Worm (Caenorhabditis elegans): ENCODE data around the gene apt-9.

Gene apt-9

ce11 chrX:11095480-11095879, 27.2 kb downstream of the apt-9 start (continued):
- peak; percentile 71 for TF ChIP-seq nhr-232 (tag; optimal IDR thresholded peaks at IDR 0.05)
- peak; percentile 59 for TF ChIP-seq F13H6.1 (tag; optimal IDR thresholded peaks at IDR 0.05)
- TF ChIP-seq ahr-1 (tag; optimal IDR thresholded peaks at IDR 0.05) = peak; percentile 29
- peak; percentile 77 for TF ChIP-seq unc-3 (GFP tag; conservative IDR thresholded peaks at IDR 0.05)
- TF ChIP-seq unc-3 (tag; optimal IDR thresholded peaks at IDR 0.05) = peak; percentile 55
- no peak for TF ChIP-seq ceh-22 (tag; optimal IDR thresholded peaks at IDR 0.05)
- peak; percentile 41 for TF ChIP-seq ceh-19 (GFP tag; optimal IDR thresholded peaks at IDR 0.05)
- TF ChIP-seq tbx-7 (tag; optimal IDR thresholded peaks at IDR 0.05) = peak; percentile 8
- TF ChIP-seq pag-3 (tag; optimal IDR thresholded peaks at IDR 0.05; ENCODE audit: borderline replicate concordance) = no peak
- peak; percentile 68 for TF ChIP-seq ceh-2 (tag; optimal IDR thresholded peaks at IDR 0.05)
- peak; percentile 71 for TF ChIP-seq madf-2 (tag; optimal IDR thresholded peaks at IDR 0.05)
- TF ChIP-seq unc-86 (tag; optimal IDR thresholded peaks at IDR 0.05) = peak; percentile 74
- peak; percentile 64 for TF ChIP-seq C08G9.2 (tag; optimal IDR thresholded peaks at IDR 0.05)
- peak; percentile 67 for TF ChIP-seq elt-4 (tag; optimal IDR thresholded peaks at IDR 0.05)
- TF ChIP-seq pqm-1 (tag; optimal IDR thresholded peaks at IDR 0.05) = peak; percentile 47
- peak; percentile 26 for TF ChIP-seq npax-4 (tag; optimal IDR thresholded peaks at IDR 0.05)
- peak; percentile 19 for TF ChIP-seq Y22D7AL.16 (tag; optimal IDR thresholded peaks at IDR 0.05)

ce11 chrX:11097343-11097742, 29.0 kb downstream of the apt-9 start:
- TF ChIP-seq ceh-31 (tag; optimal IDR thresholded peaks at IDR 0.05) (no peak), ceh-48 (tag; optimal IDR thresholded peaks at IDR 0.05) (no peak), fkh-10 (GFP tag; optimal IDR thresholded peaks at IDR 0.05) (no peak), sox-4 (tag; optimal IDR thresholded peaks at IDR 0.05) (no peak), elt-2 (tag; optimal IDR thresholded peaks at IDR 0.05) (no peak), nhr-11 (tag; optimal IDR thresholded peaks at IDR 0.05) (no peak), ceh-30 (tag; optimal IDR thresholded peaks at IDR 0.05) (no peak), hlh-30 (tag; optimal IDR thresholded peaks at IDR 0.05; ENCODE audit: insufficient read depth) (no peak), lin-11 (tag; optimal IDR thresholded peaks at IDR 0.05) (no peak), ttx-3 (tag; optimal IDR thresholded peaks at IDR 0.05) (no peak), ceh-22 (tag; optimal IDR thresholded peaks at IDR 0.05) (no peak), ama-1 (optimal IDR thresholded peaks at IDR 0.05) (no peak), ahr-1 (tag; optimal IDR thresholded peaks at IDR 0.05) (no peak), T23F11.4 (GFP tag; optimal IDR thresholded peaks at IDR 0.05) (no peak), ceh-14 (tag; optimal IDR thresholded peaks at IDR 0.05) (no peak), syd-9 (tag; optimal IDR thresholded peaks at IDR 0.05) (no peak), tbx-7 (tag; optimal IDR thresholded peaks at IDR 0.05) (no peak), eyg-1 (tag; optimal IDR thresholded peaks at IDR 0.05) (no peak), hlh-6 (tag; optimal IDR thresholded peaks at IDR 0.05) (no peak), sox-2 (GFP tag; IDR thresholded peaks at IDR 0.05) (no peak)

- TF ChIP-seq rnt-1 (tag; optimal IDR thresholded peaks at IDR 0.05) = no peak
- no peak for TF ChIP-seq C08G9.2 (tag; optimal IDR thresholded peaks at IDR 0.05)
- TF ChIP-seq pha-2 (tag; optimal IDR thresholded peaks at IDR 0.05) = no peak
- TF ChIP-seq sdc-2 (tag; optimal IDR thresholded peaks at IDR 0.05) = no peak
- TF ChIP-seq ttx-3 (tag; optimal IDR thresholded peaks at IDR 0.05) = no peak
- no peak for TF ChIP-seq ceh-24 (tag; optimal IDR thresholded peaks at IDR 0.05)
- no peak for TF ChIP-seq odd-2 (tag; optimal IDR thresholded peaks at IDR 0.05)
- no peak for TF ChIP-seq ceh-22 (tag; optimal IDR thresholded peaks at IDR 0.05)
- TF ChIP-seq ceh-48 (tag; optimal IDR thresholded peaks at IDR 0.05) = no peak
- no peak for TF ChIP-seq dmd-4 (tag; optimal IDR thresholded peaks at IDR 0.05; ENCODE audit: borderline replicate concordance)
- TF ChIP-seq sox-4 (tag; optimal IDR thresholded peaks at IDR 0.05) = no peak
- TF ChIP-seq che-1 (tag; optimal IDR thresholded peaks at IDR 0.05) = no peak
- no peak for TF ChIP-seq ceh-30 (tag; optimal IDR thresholded peaks at IDR 0.05)
These were observed 29.8 kb downstream of the apt-9 start, which contains the start of gene W02H3.3 for ce11 chrX:11098086-11098485. TSS of gene W02H3.3 (minus strand) at chrX:11098186.

All from whole organism, late embryonic.